Fruit fly (Drosophila melanogaster): ENCODE measurements around the gene CG13088.

DNA sequence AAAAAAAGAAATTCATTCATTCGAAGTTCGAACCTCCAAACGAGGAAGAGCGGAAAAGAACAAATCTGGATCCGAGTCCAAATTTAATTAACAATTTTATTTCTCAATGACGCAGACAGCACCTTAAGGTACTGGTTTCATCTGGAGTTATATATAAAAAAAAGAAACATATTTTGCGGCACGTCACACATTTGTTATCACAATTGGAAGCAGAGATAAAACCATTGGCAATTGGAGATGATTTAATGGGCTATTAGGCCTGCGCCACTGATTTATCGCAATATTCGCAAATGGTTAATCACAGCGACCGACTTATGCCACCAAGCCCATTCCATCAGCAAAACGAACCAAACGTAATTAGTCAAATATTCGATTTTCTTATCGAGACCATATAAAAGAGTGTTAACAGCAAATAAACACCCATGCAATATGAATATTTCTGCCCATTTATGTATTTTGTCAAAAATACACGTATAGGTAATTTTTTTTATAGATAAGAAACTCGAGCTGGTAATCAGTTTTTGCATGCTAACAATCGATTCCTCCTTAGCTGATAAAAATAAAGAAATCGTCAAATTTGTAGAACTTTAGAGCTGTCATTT lies 49.8 kb downstream of the CG13088 start:
- no peak for TF ChIP-seq h (optimal IDR thresholded peaks at IDR 0.05)
- no peak for TF ChIP-seq insv (optimal IDR thresholded peaks at IDR 0.05)
- no peak for TF ChIP-seq ttk (optimal IDR thresholded peaks at IDR 0.05)
- no peak for TF ChIP-seq psq (optimal IDR thresholded peaks at IDR 0.05)
- TF ChIP-seq Myc (optimal IDR thresholded peaks at IDR 0.05), result no peak
- no peak for TF ChIP-seq Sin3A (optimal IDR thresholded peaks at IDR 0.05)

Data from Kc167 (cell line).